Comparison of ENCODE assay signal across 2 worm cellular contexts in genomic region chrIII:10599699-10600098, ce11.
TF ChIP-seq lines count a peak whose summit lies in the region.

No protein-coding gene starts in this region.

TF ChIP-seq in whole organism, L2 larva, 48 proteins besides CTCF, POLR2A, EP300 and RAD21 (continued from another document):
- no peak for TF ChIP-seq ztf-1 (GFP tag; conservative IDR thresholded peaks at IDR 0.05; lab: Robert Waterston, UW)
- no peak for TF ChIP-seq dmd-4 (tag; optimal IDR thresholded peaks at IDR 0.05; lab: Kevin White, UChicago)
- TF ChIP-seq ZK546.5 (tag; optimal IDR thresholded peaks at IDR 0.05; lab: Kevin White, UChicago), result no peak
- no peak for TF ChIP-seq peb-1 (tag; optimal IDR thresholded peaks at IDR 0.05; lab: Kevin White, UChicago)
- TF ChIP-seq F13H6.1 (tag; optimal IDR thresholded peaks at IDR 0.05; lab: Kevin White, UChicago), result peak; percentile 69
- no peak for TF ChIP-seq sma-9 (GFP tag; optimal IDR thresholded peaks at IDR 0.05; lab: Kevin White, UChicago)
- no peak for TF ChIP-seq sma-9 (tag; optimal IDR thresholded peaks at IDR 0.05; lab: Kevin White, UChicago)
- TF ChIP-seq unc-62 (GFP tag; optimal IDR thresholded peaks at IDR 0.05; lab: Kevin White, UChicago), result no peak
- peak; percentile 74 for TF ChIP-seq gmeb-1 (tag; optimal IDR thresholded peaks at IDR 0.05; lab: Kevin White, UChicago)
- no peak for TF ChIP-seq nhr-23 (tag; optimal IDR thresholded peaks at IDR 0.05; lab: Kevin White, UChicago)
- no peak for TF ChIP-seq elt-1 (tag; optimal IDR thresholded peaks at IDR 0.05; lab: Kevin White, UChicago)
- TF ChIP-seq nhr-25 (tag; optimal IDR thresholded peaks at IDR 0.05; lab: Kevin White, UChicago), result peak; percentile 75
- TF ChIP-seq blmp-1 (tag; optimal IDR thresholded peaks at IDR 0.05; lab: Kevin White, UChicago; ENCODE audit: insufficient read depth), result peak; percentile 1
- peak; percentile 17 for TF ChIP-seq ama-1 (optimal IDR thresholded peaks at IDR 0.05; lab: Kevin White, UChicago)
- peak; percentile 31 for TF ChIP-seq sma-3 (GFP tag; optimal IDR thresholded peaks at IDR 0.05; lab: Kevin White, UChicago)
- no peak for TF ChIP-seq skn-1 (tag; optimal IDR thresholded peaks at IDR 0.05; lab: Kevin White, UChicago)
- TF ChIP-seq nhr-6 (tag; optimal IDR thresholded peaks at IDR 0.05; lab: Kevin White, UChicago), result peak; percentile 30
- no peak for TF ChIP-seq nhr-11 (tag; optimal IDR thresholded peaks at IDR 0.05; lab: Kevin White, UChicago)
- no peak for TF ChIP-seq nhr-237 (tag; optimal IDR thresholded peaks at IDR 0.05; lab: Kevin White, UChicago)
- TF ChIP-seq lsy-2 (tag; optimal IDR thresholded peaks at IDR 0.05; lab: Kevin White, UChicago), result peak; percentile 49 to 85
- TF ChIP-seq ceh-82 (tag; optimal IDR thresholded peaks at IDR 0.05; lab: Kevin White, UChicago), result no peak
- TF ChIP-seq unc-39 (tag; optimal IDR thresholded peaks at IDR 0.05; lab: Kevin White, UChicago), result no peak
- TF ChIP-seq unc-55 (GFP tag; optimal IDR thresholded peaks at IDR 0.05; lab: Kevin White, UChicago), result peak; percentile 67
- peak; percentile 98 for TF ChIP-seq fos-1 (tag; optimal IDR thresholded peaks at IDR 0.05; lab: Kevin White, UChicago)
- no peak for TF ChIP-seq lin-39 (tag; optimal IDR thresholded peaks at IDR 0.05; lab: Kevin White, UChicago)

TF ChIP-seq in whole organism, L4 larva, 104 proteins besides CTCF, POLR2A, EP300 and RAD21 (continued from another document):
- 0 out of 2 replicates have a peak, but pooled peaks have one; percentile 52 for TF ChIP-seq pha-4 (GFP tag; IDR thresholded peaks at IDR 0.05; lab: Robert Waterston, UW)
- peak; percentile 96 for TF ChIP-seq pha-4 (tag; optimal IDR thresholded peaks at IDR 0.05; lab: Kevin White, UChicago)
- TF ChIP-seq ceh-44 (GFP tag; IDR thresholded peaks at IDR 0.05; lab: Robert Waterston, UW), result no peak
- TF ChIP-seq hlh-11 (tag; optimal IDR thresholded peaks at IDR 0.05; lab: Kevin White, UChicago), result peak; percentile 94
- no peak for TF ChIP-seq lin-1 (GFP tag; IDR thresholded peaks at IDR 0.05; lab: Robert Waterston, UW)
- peak; percentile 80 for TF ChIP-seq nhr-28 (tag; optimal IDR thresholded peaks at IDR 0.05; lab: Kevin White, UChicago)
- no peak for TF ChIP-seq daf-8 (GFP tag; IDR thresholded peaks at IDR 0.05; lab: Robert Waterston, UW)
- peak; percentile 94 for TF ChIP-seq aha-1 (tag; lab: Kevin White, UChicago)
- TF ChIP-seq ctbp-1 (GFP tag; IDR thresholded peaks at IDR 0.05; lab: Robert Waterston, UW), result no peak
- TF ChIP-seq nhr-11 (tag; optimal IDR thresholded peaks at IDR 0.05; lab: Kevin White, UChicago), result peak; percentile 40
- peak; percentile 78 for TF ChIP-seq mes-2 (tag; optimal IDR thresholded peaks at IDR 0.05; lab: Kevin White, UChicago; ENCODE audit: poor library complexity, severe bottlenecking)
- TF ChIP-seq rbr-2 (tag; optimal IDR thresholded peaks at IDR 0.05; lab: Kevin White, UChicago), result peak; percentile 54
- TF ChIP-seq T26A8.4 (GFP tag; IDR thresholded peaks at IDR 0.05; lab: Robert Waterston, UW), result peak; percentile 55; the same call in 1 of the 2 replicates
- no peak for TF ChIP-seq egl-27 (tag; optimal IDR thresholded peaks at IDR 0.05; lab: Kevin White, UChicago)
- TF ChIP-seq hlh-30 (tag; optimal IDR thresholded peaks at IDR 0.05; lab: Kevin White, UChicago; ENCODE audit: insufficient read depth), result peak; percentile 99
- TF ChIP-seq zfp-2 (tag; optimal IDR thresholded peaks at IDR 0.05; lab: Kevin White, UChicago), result no peak
TF ChIP-seq in whole organism, L4 larva: peak in this region for 27.
